Fruit fly (Drosophila melanogaster): Measurements from ENCODE around the gene sick.
A peak's percentile ranks its signal among the peaks of the same experiment; 100 is the strongest.

Gene sick

DNA sequence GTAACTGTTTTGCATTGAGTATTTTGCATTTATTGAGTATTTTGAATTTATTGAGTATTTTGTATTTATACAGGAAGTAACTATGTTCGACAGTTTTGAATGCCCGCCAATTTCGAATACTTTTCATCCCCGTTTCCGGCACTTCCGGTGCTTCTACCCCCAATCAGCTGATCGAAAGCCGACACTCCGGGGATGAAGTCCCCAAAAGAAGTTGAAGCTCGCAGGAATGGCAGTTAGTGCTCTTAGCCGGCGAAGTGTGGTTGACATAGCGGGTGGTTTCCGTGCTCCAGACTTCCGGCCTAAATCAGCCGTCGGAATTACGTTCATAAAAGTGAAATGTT is at the start of gene sick:
TSS of gene sick (plus strand) at position 255 of the 341 bp plus-strand sequence.
- TF ChIP-seq CG14655 (GFP tag; optimal IDR thresholded peaks at IDR 0.05) (no peak), fd96Ca (GFP tag; IDR thresholded peaks at IDR 0.05) (no peak), CG17806 (tag; optimal IDR thresholded peaks at IDR 0.05) (no peak), Pif1B (GFP tag; optimal IDR thresholded peaks at IDR 0.05) (no peak), CG10348 (GFP tag; IDR thresholded peaks at IDR 0.05) (no peak), CG34367 (tag; optimal IDR thresholded peaks at IDR 0.05) (no peak), CG32121 (GFP tag; IDR thresholded peaks at IDR 0.05) (no peak), CG13204 (GFP tag; optimal IDR thresholded peaks at IDR 0.05) (no peak), CG15710 (tag; optimal IDR thresholded peaks at IDR 0.05) (no peak), D1 (tag; optimal IDR thresholded peaks at IDR 0.05) (no peak), CG12605 (GFP tag; IDR thresholded peaks at IDR 0.05) (no peak), Snoo (tag; optimal IDR thresholded peaks at IDR 0.05) (no peak), CG8159 (tag; optimal IDR thresholded peaks at IDR 0.05) (no peak), Ets98B (GFP tag; IDR thresholded peaks at IDR 0.05) (no peak), gl (tag; optimal IDR thresholded peaks at IDR 0.05) (no peak), Pif1A (GFP tag; optimal IDR thresholded peaks at IDR 0.05) (no peak), CG9948 (tag; optimal IDR thresholded peaks at IDR 0.05) (no peak), EcR (GFP tag; optimal IDR thresholded peaks at IDR 0.05) (no peak), CG8301 (tag; optimal IDR thresholded peaks at IDR 0.05) (no peak), rn (GFP tag; IDR thresholded peaks at IDR 0.05) (no peak)

DNA sequence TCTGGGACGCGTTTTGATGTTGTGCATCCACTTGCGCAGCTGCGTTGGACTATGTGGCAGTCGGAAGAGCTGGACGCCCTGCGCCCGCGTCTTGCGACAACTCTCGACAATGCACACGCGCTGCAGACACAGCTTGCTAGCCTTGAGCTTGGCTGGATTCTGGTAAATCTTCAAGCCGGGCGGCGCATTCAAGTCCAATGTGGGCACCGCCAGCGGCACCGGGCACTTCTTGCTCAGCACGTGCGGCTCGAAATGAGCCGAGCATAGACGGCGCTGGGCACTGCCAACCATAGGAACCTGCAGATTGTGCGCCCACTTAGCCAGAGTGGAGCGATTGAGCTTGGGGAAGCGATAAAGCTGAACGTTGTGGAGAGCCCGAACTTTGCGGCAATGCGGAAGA is 45.6 kb upstream of the sick start:
- TF ChIP-seq D1 (tag; optimal IDR thresholded peaks at IDR 0.05) (no peak), CG15710 (tag; optimal IDR thresholded peaks at IDR 0.05) (no peak), fd96Ca (GFP tag; IDR thresholded peaks at IDR 0.05) (no peak), rn (GFP tag; IDR thresholded peaks at IDR 0.05) (no peak), CG12605 (GFP tag; IDR thresholded peaks at IDR 0.05) (no peak), CG32121 (GFP tag; IDR thresholded peaks at IDR 0.05) (no peak), CG10348 (GFP tag; IDR thresholded peaks at IDR 0.05) (no peak), Snoo (tag; optimal IDR thresholded peaks at IDR 0.05) (no peak), CG4496 (GFP tag; IDR thresholded peaks at IDR 0.05) (no peak), CG14655 (GFP tag; optimal IDR thresholded peaks at IDR 0.05) (no peak), CG9948 (tag; optimal IDR thresholded peaks at IDR 0.05) (no peak), Ets98B (GFP tag; IDR thresholded peaks at IDR 0.05) (no peak), Pif1A (GFP tag; optimal IDR thresholded peaks at IDR 0.05) (no peak), EcR (GFP tag; optimal IDR thresholded peaks at IDR 0.05) (no peak), CG34367 (tag; optimal IDR thresholded peaks at IDR 0.05) (no peak), CG8159 (tag; optimal IDR thresholded peaks at IDR 0.05) (no peak)

DNA sequence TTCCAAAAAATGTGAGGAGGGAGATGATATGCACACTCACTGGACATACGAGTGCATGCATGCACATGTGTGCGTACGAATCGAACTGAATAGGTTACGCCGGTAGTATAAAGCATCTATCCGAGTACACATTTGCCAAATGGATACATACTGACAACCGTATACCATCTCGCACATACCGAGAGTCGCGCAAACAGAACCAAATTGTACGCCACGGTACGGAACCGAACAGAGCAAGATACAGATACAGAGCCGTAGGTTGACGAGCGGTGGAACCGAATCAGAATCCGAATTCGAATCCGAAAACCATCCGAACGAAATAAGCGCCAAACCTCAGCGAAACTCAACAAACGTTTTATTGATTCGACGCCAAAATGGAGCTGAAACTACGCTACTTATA is 41.1 kb upstream of the sick start:
- TF ChIP-seq gl (tag; optimal IDR thresholded peaks at IDR 0.05) (no peak), CG32121 (GFP tag; IDR thresholded peaks at IDR 0.05) (no peak), CG4496 (GFP tag; IDR thresholded peaks at IDR 0.05) (no peak), CG34367 (tag; optimal IDR thresholded peaks at IDR 0.05) (no peak), CG14655 (GFP tag; optimal IDR thresholded peaks at IDR 0.05) (no peak), EcR (GFP tag; optimal IDR thresholded peaks at IDR 0.05) (no peak), CG12605 (GFP tag; IDR thresholded peaks at IDR 0.05) (no peak)

DNA sequence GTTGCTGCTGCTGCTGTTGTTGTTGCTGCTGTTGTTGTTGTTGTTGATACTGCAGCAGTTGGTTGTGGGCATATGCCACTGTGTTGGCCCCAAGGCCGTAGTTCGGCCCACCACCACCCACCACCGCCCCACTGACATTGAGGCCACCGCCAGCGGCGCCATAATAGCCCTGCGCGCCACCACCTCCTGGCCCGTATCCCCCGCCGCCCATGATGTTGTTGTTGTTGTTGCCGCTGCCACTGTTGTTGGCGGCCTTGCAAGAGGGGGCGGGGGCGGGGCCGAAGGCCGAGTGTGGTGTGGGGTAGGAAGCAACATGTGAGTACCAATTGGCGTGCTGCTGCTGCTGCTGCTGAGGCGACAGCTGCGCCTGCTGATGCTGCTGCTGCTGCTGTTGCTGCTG is 40.1 kb upstream of the sick start:
- TF ChIP-seq CG12605 (GFP tag; IDR thresholded peaks at IDR 0.05) (0 out of 2 replicates have a peak, but pooled peaks have one; percentile 26), fd96Ca (GFP tag; IDR thresholded peaks at IDR 0.05) (no peak), CG13204 (GFP tag; optimal IDR thresholded peaks at IDR 0.05) (peak; percentile 78), D1 (tag; optimal IDR thresholded peaks at IDR 0.05) (no peak)

DNA sequence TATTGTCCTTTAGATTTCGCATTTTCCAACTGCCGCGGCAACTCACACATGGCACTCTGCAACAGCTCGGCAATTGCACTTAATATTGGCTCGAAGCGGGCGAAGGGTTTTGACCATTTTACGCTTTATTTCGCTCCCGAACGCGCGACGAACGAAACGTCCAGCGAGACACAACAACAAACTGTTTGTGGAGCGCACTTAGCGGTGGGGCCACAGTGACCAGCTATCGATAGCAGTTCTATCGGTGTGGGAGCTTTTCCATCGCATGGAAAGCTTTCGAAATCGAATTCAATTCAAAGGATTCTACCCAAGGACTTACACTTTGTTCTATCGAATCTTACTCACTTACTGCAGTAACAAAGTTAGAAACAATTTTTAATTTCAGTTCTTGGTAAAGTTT is 39.4 kb upstream of the sick start, which contains the start of gene CG10631:
TSS of gene CG10631 (minus strand) at position 189 of the 400 bp plus-strand sequence.
- TF ChIP-seq CG14655 (GFP tag; optimal IDR thresholded peaks at IDR 0.05) (no peak), CG32121 (GFP tag; IDR thresholded peaks at IDR 0.05) (peak; percentile 13; the same call in 1 of the 2 replicates), CG13204 (GFP tag; optimal IDR thresholded peaks at IDR 0.05) (no peak)

DNA sequence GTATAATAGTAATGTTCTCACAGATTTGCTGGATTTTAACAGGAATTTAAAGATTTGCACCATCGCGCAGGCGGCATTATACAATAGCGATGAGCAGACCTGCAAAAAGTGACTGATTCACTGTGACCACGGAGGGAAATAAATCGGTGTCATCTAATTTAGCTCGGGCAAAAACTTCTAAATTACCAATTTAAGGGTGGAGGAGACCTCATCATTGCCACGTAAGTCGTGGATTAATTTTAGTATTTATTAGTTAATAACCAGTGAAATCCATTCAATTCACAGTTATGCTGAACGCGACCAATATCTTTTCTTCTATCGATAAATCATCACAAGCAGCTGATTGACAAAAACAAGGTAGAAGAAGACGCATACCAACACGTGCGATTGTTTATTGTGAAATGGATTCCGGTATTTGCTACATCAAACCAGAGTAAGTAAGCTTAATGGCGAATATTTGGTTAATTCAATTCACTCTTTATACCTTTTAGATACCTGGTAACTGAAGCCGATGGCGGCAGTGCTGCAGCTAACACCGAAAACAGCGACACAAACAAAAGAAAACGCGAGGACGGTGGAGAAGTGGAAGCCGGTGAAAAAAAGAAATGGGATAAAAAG is 37.5 kb upstream of the sick start, which contains the start of the genes CG10628 and Dus3:
TSS of gene CG10628 (minus strand) at position 105 of the 618 bp plus-strand sequence.
TSS of gene Dus3 (plus strand) at position 369 of the 618 bp plus-strand sequence.
- TF ChIP-seq CG4496 (GFP tag; IDR thresholded peaks at IDR 0.05) (peak; percentile 96), CG13204 (GFP tag; optimal IDR thresholded peaks at IDR 0.05) (no peak), Ets98B (GFP tag; IDR thresholded peaks at IDR 0.05) (peak; percentile 90), CG8159 (tag; optimal IDR thresholded peaks at IDR 0.05) (peak; percentile 88), CG32121 (GFP tag; IDR thresholded peaks at IDR 0.05) (peak; percentile 91), Snoo (tag; optimal IDR thresholded peaks at IDR 0.05) (peak; percentile 82), Pif1A (GFP tag; optimal IDR thresholded peaks at IDR 0.05) (peak; percentile 89), CG9948 (tag; optimal IDR thresholded peaks at IDR 0.05) (peak; percentile 84), CG12605 (GFP tag; IDR thresholded peaks at IDR 0.05) (peak; percentile 50; the same call in 1 of the 2 replicates), CG17806 (tag; optimal IDR thresholded peaks at IDR 0.05) (peak; percentile 87), Pif1B (GFP tag; optimal IDR thresholded peaks at IDR 0.05) (no peak), rn (GFP tag; IDR thresholded peaks at IDR 0.05) (peak; percentile 89), CG10348 (GFP tag; IDR thresholded peaks at IDR 0.05) (peak; percentile 53; the same call in 1 of the 2 replicates), D1 (tag; optimal IDR thresholded peaks at IDR 0.05) (no peak), CG8301 (tag; optimal IDR thresholded peaks at IDR 0.05) (peak; percentile 85), fd96Ca (GFP tag; IDR thresholded peaks at IDR 0.05) (peak; percentile 94), CG34367 (tag; optimal IDR thresholded peaks at IDR 0.05) (peak; percentile 78), EcR (GFP tag; optimal IDR thresholded peaks at IDR 0.05) (no peak), gl (tag; optimal IDR thresholded peaks at IDR 0.05) (peak; percentile 61), CG15710 (tag; optimal IDR thresholded peaks at IDR 0.05) (peak; percentile 84), CG14655 (GFP tag; optimal IDR thresholded peaks at IDR 0.05) (no peak)
